Worm (Caenorhabditis elegans): ENCODE results near the gene C55A6.6.

The C55A6.6 gene

ce11 chrV:11503081-11503751 is 11.3 kb downstream of the C55A6.6 start, which contains the start of gene C55A6.12:
Gene C55A6.12, minus strand, starts transcription at chrV:11503131.
- no peak for TF ChIP-seq mep-1 (tag; optimal IDR thresholded peaks at IDR 0.05)
- TF ChIP-seq zip-8 (tag; optimal IDR thresholded peaks at IDR 0.05): no peak
- no peak for TF ChIP-seq M03D4.4 (tag; optimal IDR thresholded peaks at IDR 0.05)
- TF ChIP-seq elt-3 (tag; optimal IDR thresholded peaks at IDR 0.05): no peak
- no peak for TF ChIP-seq flh-1 (GFP tag; optimal IDR thresholded peaks at IDR 0.05)
- no peak for TF ChIP-seq ham-2 (GFP tag; optimal IDR thresholded peaks at IDR 0.05)
- TF ChIP-seq nhr-12 (tag; optimal IDR thresholded peaks at IDR 0.05): no peak
- TF ChIP-seq hlh-1 (tag; optimal IDR thresholded peaks at IDR 0.05): no peak
- no peak for TF ChIP-seq bed-3 (GFP tag; optimal IDR thresholded peaks at IDR 0.05)
- TF ChIP-seq snpc-4 (tag; optimal IDR thresholded peaks at IDR 0.05): no peak
- no peak for TF ChIP-seq nhr-2 (tag; optimal IDR thresholded peaks at IDR 0.05)
- TF ChIP-seq mab-5 (tag; optimal IDR thresholded peaks at IDR 0.05): no peak
- TF ChIP-seq unc-62 (GFP tag; optimal IDR thresholded peaks at IDR 0.05): no peak
- no peak for TF ChIP-seq lsy-2 (tag; optimal IDR thresholded peaks at IDR 0.05)
- no peak for TF ChIP-seq elt-1 (tag; optimal IDR thresholded peaks at IDR 0.05; ENCODE audit: borderline replicate concordance, insufficient read depth)

DNA sequence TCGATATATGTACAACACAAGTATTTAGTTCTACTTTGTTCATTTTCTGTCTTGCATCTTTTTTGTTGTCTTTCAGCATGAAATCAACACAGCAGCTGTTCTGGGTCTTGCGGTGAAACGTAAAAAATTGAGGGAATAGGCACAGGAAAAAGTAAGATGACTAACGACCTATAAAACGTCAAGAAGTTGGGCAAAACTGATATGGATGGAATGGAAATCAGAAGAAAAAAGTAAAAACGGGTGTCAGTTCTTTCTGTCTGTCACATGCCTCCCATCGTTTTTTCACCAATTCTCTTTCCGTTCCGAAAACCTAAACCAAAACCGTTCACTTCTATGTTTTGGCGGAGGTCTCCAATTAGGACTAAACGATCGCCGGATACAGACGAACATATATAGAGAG is 13.6 kb downstream of the C55A6.6 start:
- TF ChIP-seq bed-3 (GFP tag; optimal IDR thresholded peaks at IDR 0.05): no peak
- no peak for TF ChIP-seq nhr-12 (tag; optimal IDR thresholded peaks at IDR 0.05)
- no peak for TF ChIP-seq ceh-43 (GFP tag; optimal IDR thresholded peaks at IDR 0.05)
- no peak for TF ChIP-seq ztf-11 (tag; optimal IDR thresholded peaks at IDR 0.05)
- no peak for TF ChIP-seq elt-3 (tag; optimal IDR thresholded peaks at IDR 0.05)
- no peak for TF ChIP-seq elt-1 (tag; optimal IDR thresholded peaks at IDR 0.05; ENCODE audit: borderline replicate concordance, insufficient read depth)

DNA sequence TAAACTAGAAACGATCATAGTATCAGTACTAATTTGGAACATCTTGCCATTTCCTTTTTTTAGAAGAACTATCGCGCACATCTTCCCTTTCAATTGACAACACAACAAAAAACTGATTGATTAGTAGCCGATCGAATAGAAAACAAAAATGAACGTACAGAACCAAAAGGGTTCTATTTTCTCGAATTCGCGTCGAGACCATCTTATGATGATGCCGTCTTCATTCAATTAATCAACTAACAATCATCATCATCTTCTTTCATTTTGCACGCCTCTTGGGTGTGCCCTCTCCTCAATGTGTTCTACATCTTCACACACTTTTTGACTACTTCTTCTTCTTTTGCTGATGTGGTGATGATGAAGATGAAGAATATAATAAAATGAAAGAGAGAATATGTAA is 14.8 kb downstream of the C55A6.6 start:
- TF ChIP-seq M03D4.4 (tag; optimal IDR thresholded peaks at IDR 0.05) (no peak), unc-120 (tag; optimal IDR thresholded peaks at IDR 0.05; ENCODE audit: poor library complexity, severe bottlenecking) (no peak), sem-2 (GFP tag; optimal IDR thresholded peaks at IDR 0.05) (no peak), elt-1 (tag; optimal IDR thresholded peaks at IDR 0.05; ENCODE audit: borderline replicate concordance, insufficient read depth) (no peak), drap-1 (GFP tag; optimal IDR thresholded peaks at IDR 0.05) (no peak), nhr-12 (tag; optimal IDR thresholded peaks at IDR 0.05) (no peak), cnd-1 (tag; optimal IDR thresholded peaks at IDR 0.05) (no peak), nhr-28 (tag; optimal IDR thresholded peaks at IDR 0.05) (no peak), ceh-39 (tag; optimal IDR thresholded peaks at IDR 0.05) (no peak), ztf-11 (tag; optimal IDR thresholded peaks at IDR 0.05) (no peak), pha-4 (tag; optimal IDR thresholded peaks at IDR 0.05) (no peak), unc-62 (GFP tag; optimal IDR thresholded peaks at IDR 0.05) (no peak)

DNA sequence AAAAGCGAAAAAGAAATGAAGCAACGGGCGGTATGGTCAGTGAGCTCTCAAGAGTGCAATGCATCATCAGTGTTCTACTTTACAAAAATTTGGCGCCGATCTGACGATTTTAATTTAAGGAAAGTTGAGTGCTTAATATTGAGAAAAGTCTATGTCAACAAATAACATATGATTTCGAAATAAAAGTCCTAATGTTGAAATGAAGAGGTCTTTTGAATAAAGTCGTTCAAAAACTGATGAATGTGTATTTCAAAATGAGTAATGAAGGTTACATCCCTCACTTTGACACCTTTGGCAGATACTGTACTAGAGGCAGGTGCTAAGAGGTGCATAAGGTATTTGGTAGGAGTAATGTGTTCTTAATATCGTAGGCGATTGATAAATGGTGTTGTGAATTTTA is 17.1 kb downstream of the C55A6.6 start:
- TF ChIP-seq nhr-76 (tag; optimal IDR thresholded peaks at IDR 0.05): no peak
- TF ChIP-seq unc-120 (tag; optimal IDR thresholded peaks at IDR 0.05; ENCODE audit: poor library complexity, severe bottlenecking): no peak
- TF ChIP-seq M03D4.4 (tag; optimal IDR thresholded peaks at IDR 0.05): no peak
- TF ChIP-seq nhr-12 (tag; optimal IDR thresholded peaks at IDR 0.05): no peak
- no peak for TF ChIP-seq zip-8 (tag; optimal IDR thresholded peaks at IDR 0.05)
- TF ChIP-seq mab-5 (tag; optimal IDR thresholded peaks at IDR 0.05): no peak
- TF ChIP-seq ham-2 (GFP tag; optimal IDR thresholded peaks at IDR 0.05): no peak
- no peak for TF ChIP-seq blmp-1 (tag; optimal IDR thresholded peaks at IDR 0.05)
- TF ChIP-seq lin-13 (tag; optimal IDR thresholded peaks at IDR 0.05): no peak
- no peak for TF ChIP-seq ceh-83 (GFP tag; optimal IDR thresholded peaks at IDR 0.05)

DNA sequence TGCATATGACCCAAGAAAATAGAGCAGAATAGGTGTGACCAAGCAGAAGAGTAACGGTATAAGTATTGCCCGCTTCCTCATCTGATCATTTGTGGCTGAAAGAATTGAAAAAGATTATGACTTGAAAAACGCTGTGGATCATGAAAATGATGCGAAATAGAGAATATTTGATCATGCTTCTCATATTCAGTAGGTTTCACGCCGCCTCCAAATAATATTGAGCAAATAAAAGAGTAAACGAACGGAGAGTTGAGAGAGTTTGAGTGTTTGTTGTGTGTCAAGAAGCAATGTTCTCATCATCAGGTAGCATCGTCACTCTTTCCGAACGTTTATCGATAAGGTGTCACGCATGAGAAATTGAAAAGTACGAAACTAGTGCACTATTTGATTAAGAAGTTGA is 18.3 kb downstream of the C55A6.6 start, which contains the start of gene htrl-1:
TSS of gene htrl-1 (minus strand) at position 101 of the 400 bp plus-strand sequence.
- no peak for TF ChIP-seq mls-2 (tag; optimal IDR thresholded peaks at IDR 0.05)
- TF ChIP-seq unc-120 (tag; optimal IDR thresholded peaks at IDR 0.05; ENCODE audit: poor library complexity, severe bottlenecking): no peak
- TF ChIP-seq ham-2 (GFP tag; optimal IDR thresholded peaks at IDR 0.05): no peak
- no peak for TF ChIP-seq cnd-1 (tag; optimal IDR thresholded peaks at IDR 0.05)
- no peak for TF ChIP-seq tbx-8 (GFP tag; optimal IDR thresholded peaks at IDR 0.05)
